Fruit fly (Drosophila melanogaster) whole organism, prepupa: ENCODE measurements around the gene pck.

ENCODE experiments used
- CG16779 ChIP-seq: fragments of 200-800 bp; sonication (Bioruptor generic); optimal IDR thresholded peaks from 3 replicates; lab custom pipeline; 2017; ENCODE audit warnings: missing biosample characterization, mild to moderate bottlenecking, missing genetic modification characterization
- CG3032 ChIP-seq: fragments of 200-800 bp; optimal IDR thresholded peaks from 2 replicates; lab custom pipeline; 2019; ENCODE audit warnings: missing biosample characterization, mild to moderate bottlenecking, missing genetic modification characterization, moderate library complexity
- CG31627 ChIP-seq: fragments of 200-800 bp; sonication (Bioruptor generic); optimal IDR thresholded peaks from 3 replicates; lab custom pipeline; 2016; ENCODE audit warnings: missing biosample characterization, missing genetic modification characterization
- CG9139 ChIP-seq: fragments of 200-800 bp; sonication (Bioruptor generic); optimal IDR thresholded peaks from 3 replicates; lab custom pipeline; 2017; ENCODE audit warnings: missing biosample characterization, mild to moderate bottlenecking, missing genetic modification characterization
- Ets96B ChIP-seq: fragments of 200-800 bp; optimal IDR thresholded peaks from 2 replicates; lab custom pipeline; 2019; ENCODE audit warnings: missing biosample characterization, mild to moderate bottlenecking, missing genetic modification characterization, moderate library complexity
- Hr39 ChIP-seq: fragments of 200-800 bp; sonication (Bioruptor generic); optimal IDR thresholded peaks from 2 replicates; lab custom pipeline; 2016; ENCODE audit warnings: missing biosample characterization, missing genetic modification characterization
- Lpt ChIP-seq: fragments of 200-800 bp; sonication (Bioruptor generic); optimal IDR thresholded peaks from 3 replicates; lab custom pipeline; 2016; ENCODE audit warnings: missing biosample characterization, missing genetic modification characterization
- Sox102F ChIP-seq: fragments of 200-800 bp; sonication (Bioruptor generic); optimal IDR thresholded peaks from 2 replicates; lab custom pipeline; 2016; ENCODE audit warnings: missing biosample characterization, mild to moderate bottlenecking, missing genetic modification characterization
- achi ChIP-seq: fragments of 200-800 bp; sonication (Bioruptor generic); optimal IDR thresholded peaks from 3 replicates; lab custom pipeline; 2016; ENCODE audit warnings: missing biosample characterization, missing genetic modification characterization
- esn ChIP-seq: fragments of 200-800 bp; sonication (Bioruptor generic); optimal IDR thresholded peaks from 2 replicates; lab custom pipeline; 2016; ENCODE audit warnings: missing biosample characterization, mild to moderate bottlenecking, missing genetic modification characterization, moderate library complexity
- topi ChIP-seq: fragments of 200-800 bp; sonication (Bioruptor generic); optimal IDR thresholded peaks from 3 replicates; lab custom pipeline; 2016; ENCODE audit warnings: missing biosample characterization, missing genetic modification characterization
- vri ChIP-seq: fragments of 200-800 bp; sonication (Bioruptor generic); optimal IDR thresholded peaks from 3 replicates; lab custom pipeline; 2016; ENCODE audit warnings: missing biosample characterization, mild to moderate bottlenecking, missing genetic modification characterization

- TF ChIP-seq CG3032 (tag; lab: Kevin White, UChicago), result no peak
- TF ChIP-seq CG31627, result no peak
- no peak for TF ChIP-seq CG16779
- TF ChIP-seq CG9139 (GFP tag; lab: Kevin White, UChicago), result no peak
- TF ChIP-seq Hr39 (GFP tag; lab: Kevin White, UChicago), result no peak
- no peak for TF ChIP-seq topi
- no peak for TF ChIP-seq esn (GFP tag; lab: Kevin White, UChicago)
- TF ChIP-seq achi, result no peak
- TF ChIP-seq Sox102F (GFP tag; lab: Kevin White, UChicago), result no peak
- TF ChIP-seq Ets96B (tag; lab: Kevin White, UChicago), result no peak
- TF ChIP-seq vri (GFP tag; lab: Kevin White, UChicago), result no peak
- no peak for TF ChIP-seq Lpt
Measured at dm6 chrX:1456954-1457353, 13.5 kb upstream of the pck start, which contains the start of gene CG14785.
